1 fruit fly cellular context compared by ENCODE assay signal in the genomic region with DNA sequence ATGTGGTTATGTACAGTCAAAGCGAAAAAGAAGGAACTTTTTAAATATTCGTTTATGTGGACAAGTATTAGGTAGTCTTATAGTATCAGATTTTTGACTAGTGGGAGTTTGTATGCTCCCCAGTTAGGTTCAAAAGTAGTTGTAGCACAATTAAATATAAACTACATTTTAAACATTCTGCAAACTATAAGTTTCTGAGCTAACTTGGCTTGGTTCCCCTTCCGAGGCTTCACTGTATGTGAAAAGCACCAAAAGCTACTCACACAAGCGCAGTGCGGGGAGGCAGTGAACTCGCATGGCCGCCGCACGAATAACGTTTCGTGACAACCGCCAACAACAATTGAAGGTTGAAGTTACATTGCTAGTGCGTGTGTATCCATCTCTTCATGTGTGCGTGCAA.
TF ChIP-seq lines count a peak whose summit lies in the region.

No protein-coding gene starts in this region.

TF ChIP-seq in whole organism, embryonic, 481 proteins besides CTCF, POLR2A, EP300 and RAD21 (continued from another document and continues in another):
- TF ChIP-seq CG15479 (GFP tag; optimal IDR thresholded peaks at IDR 0.05; lab: Kevin White, UChicago) (no peak), HLHmδ (GFP tag; optimal IDR thresholded peaks at IDR 0.05; lab: Kevin White, UChicago) (no peak), yki (optimal IDR thresholded peaks at IDR 0.05; lab: Kevin White, UChicago) (no peak), Awh (GFP tag; IDR thresholded peaks at IDR 0.05; lab: Robert Waterston, UW) (no peak), ci (GFP tag; IDR thresholded peaks at IDR 0.05; lab: Robert Waterston, UW) (peak; percentile 33; the same call in 1 of the 3 replicates), so (GFP tag; IDR thresholded peaks at IDR 0.05; lab: Robert Waterston, UW) (no peak), zf30C (GFP tag; optimal IDR thresholded peaks at IDR 0.05; lab: Kevin White, UChicago) (no peak), CG4282 (GFP tag; optimal IDR thresholded peaks at IDR 0.05; lab: Kevin White, UChicago) (no peak), wek (GFP tag; optimal IDR thresholded peaks at IDR 0.05; lab: Kevin White, UChicago) (no peak), CG15073 (GFP tag; optimal IDR thresholded peaks at IDR 0.05; lab: Kevin White, UChicago) (no peak), CG11504 (tag; optimal IDR thresholded peaks at IDR 0.05; lab: Kevin White, UChicago) (peak; percentile 58), Aef1 (GFP tag; IDR thresholded peaks at IDR 0.05; lab: Robert Waterston, UW) (peak; percentile 25; the same call in 2 of the 3 replicates), Hand (GFP tag; optimal IDR thresholded peaks at IDR 0.05; lab: Kevin White, UChicago) (no peak), sens-2 (GFP tag; IDR thresholded peaks at IDR 0.05; lab: Robert Waterston, UW) (no peak), CG13424 (tag; optimal IDR thresholded peaks at IDR 0.05; lab: Kevin White, UChicago) (peak; percentile 29), sqz (GFP tag; optimal IDR thresholded peaks at IDR 0.05; lab: Kevin White, UChicago) (no peak), hth (optimal IDR thresholded peaks at IDR 0.05; lab: Kevin White, UChicago) (no peak), CG12071 (GFP tag; optimal IDR thresholded peaks at IDR 0.05; lab: Kevin White, UChicago) (no peak), Ets65A (GFP tag; lab: Kevin White, UChicago) (peak; percentile 85), zfh1 (GFP tag; IDR thresholded peaks at IDR 0.05; lab: Robert Waterston, UW) (no peak), CG15696 (tag; optimal IDR thresholded peaks at IDR 0.05; lab: Kevin White, UChicago) (no peak), CG18599 (GFP tag; optimal IDR thresholded peaks at IDR 0.05; lab: Kevin White, UChicago) (no peak), CG7987 (GFP tag; optimal IDR thresholded peaks at IDR 0.05; lab: Kevin White, UChicago) (no peak), CG10543 (GFP tag; optimal IDR thresholded peaks at IDR 0.05; lab: Kevin White, UChicago) (no peak), usp (GFP tag; optimal IDR thresholded peaks at IDR 0.05; lab: Kevin White, UChicago) (no peak), dpn (GFP tag; optimal IDR thresholded peaks at IDR 0.05; lab: Kevin White, UChicago) (peak; percentile 13), org-1 (GFP tag; optimal IDR thresholded peaks at IDR 0.05; lab: Kevin White, UChicago) (no peak), kni (GFP tag; optimal IDR thresholded peaks at IDR 0.05; lab: Kevin White, UChicago) (no peak), CG32767 (GFP tag; IDR thresholded peaks at IDR 0.05; lab: Robert Waterston, UW) (peak; percentile 26; the same call in 1 of the 2 replicates), gt (GFP tag; IDR thresholded peaks at IDR 0.05; lab: Robert Waterston, UW) (no peak), Stat92E (GFP tag; optimal IDR thresholded peaks at IDR 0.05; lab: Kevin White, UChicago) (no peak), Spps (tag; optimal IDR thresholded peaks at IDR 0.05; lab: Kevin White, UChicago) (no peak), inv (GFP tag; IDR thresholded peaks at IDR 0.05; lab: Robert Waterston, UW; ENCODE audit: partially characterized antibody) (no peak), Rfx (GFP tag; IDR thresholded peaks at IDR 0.05; lab: Robert Waterston, UW) (peak; percentile 56), CG11398 (GFP tag; optimal IDR thresholded peaks at IDR 0.05; lab: Kevin White, UChicago) (no peak), esg (GFP tag; conservative IDR thresholded peaks at IDR 0.05; lab: Robert Waterston, UW) (peak; percentile 33), HmgZ (tag; optimal IDR thresholded peaks at IDR 0.05; lab: Kevin White, UChicago) (no peak), CG8765 (GFP tag; IDR thresholded peaks at IDR 0.05; lab: Robert Waterston, UW) (no peak), al (GFP tag; IDR thresholded peaks at IDR 0.05; lab: Robert Waterston, UW) (no peak), exex (tag; optimal IDR thresholded peaks at IDR 0.05; lab: Kevin White, UChicago) (no peak), Nf-YA (GFP tag; IDR thresholded peaks at IDR 0.05; lab: Robert Waterston, UW) (no peak), Vsx1 (GFP tag; optimal IDR thresholded peaks at IDR 0.05; lab: Kevin White, UChicago) (no peak), Taf1 (GFP tag; IDR thresholded peaks at IDR 0.05; lab: Robert Waterston, UW) (no peak), CG31388 (GFP tag; optimal IDR thresholded peaks at IDR 0.05; lab: Kevin White, UChicago) (no peak), p53 (GFP tag; optimal IDR thresholded peaks at IDR 0.05; lab: Kevin White, UChicago) (no peak), CG3995 (GFP tag; optimal IDR thresholded peaks at IDR 0.05; lab: Kevin White, UChicago) (no peak), seq (GFP tag; IDR thresholded peaks at IDR 0.05; lab: Robert Waterston, UW) (no peak), Doc3 (GFP tag; IDR thresholded peaks at IDR 0.05; lab: Robert Waterston, UW; ENCODE audit: partially characterized antibody) (no peak), jumu (GFP tag; optimal IDR thresholded peaks at IDR 0.05; lab: Kevin White, UChicago) (no peak), trh (GFP tag; optimal IDR thresholded peaks at IDR 0.05; lab: Kevin White, UChicago) (no peak), CG3407 (GFP tag; optimal IDR thresholded peaks at IDR 0.05; lab: Kevin White, UChicago) (no peak), Sin3A (optimal IDR thresholded peaks at IDR 0.05; lab: Kevin White, UChicago) (no peak), CG17829 (tag; optimal IDR thresholded peaks at IDR 0.05; lab: Kevin White, UChicago) (peak; percentile 7), gem (tag; optimal IDR thresholded peaks at IDR 0.05; lab: Kevin White, UChicago) (peak; percentile 42), CG18619 (GFP tag; optimal IDR thresholded peaks at IDR 0.05; lab: Kevin White, UChicago) (no peak), CG31365 (tag; optimal IDR thresholded peaks at IDR 0.05; lab: Kevin White, UChicago) (no peak), chif (GFP tag; optimal IDR thresholded peaks at IDR 0.05; lab: Kevin White, UChicago) (peak in 1 of 2 experiments; percentile 13), eyg (GFP tag; optimal IDR thresholded peaks at IDR 0.05; lab: Kevin White, UChicago) (no peak), gcm (GFP tag; optimal IDR thresholded peaks at IDR 0.05; lab: Kevin White, UChicago) (no peak), CG12391 (tag; optimal IDR thresholded peaks at IDR 0.05; lab: Kevin White, UChicago) (peak; percentile 5), CG14441 (GFP tag; IDR thresholded peaks at IDR 0.05; lab: Robert Waterston, UW) (peak; percentile 60; the same call in 1 of the 2 replicates), CG8388 (GFP tag; optimal IDR thresholded peaks at IDR 0.05; lab: Kevin White, UChicago) (no peak), E2f1 (GFP tag; IDR thresholded peaks at IDR 0.05; lab: Robert Waterston, UW) (peak; percentile 32; the same call in 1 of the 2 replicates), sr (GFP tag; IDR thresholded peaks at IDR 0.05; lab: Robert Waterston, UW) (0 out of 3 replicates have a peak, but pooled peaks have one; percentile 24), CG13894 (tag; optimal IDR thresholded peaks at IDR 0.05; lab: Kevin White, UChicago) (no peak), CrebB (tag; optimal IDR thresholded peaks at IDR 0.05; lab: Kevin White, UChicago) (no peak), CG3281 (GFP tag; optimal IDR thresholded peaks at IDR 0.05; lab: Kevin White, UChicago) (no peak), Ravus (GFP tag; IDR thresholded peaks at IDR 0.05; lab: Robert Waterston, UW) (no peak), CG11695 (GFP tag; IDR thresholded peaks at IDR 0.05; lab: Robert Waterston, UW) (peak; percentile 56; the same call in 1 of the 3 replicates), CG12104 (GFP tag; optimal IDR thresholded peaks at IDR 0.05; lab: Kevin White, UChicago) (no peak), CG12769 (tag; optimal IDR thresholded peaks at IDR 0.05; lab: Kevin White, UChicago) (no peak), CG16779 (GFP tag; IDR thresholded peaks at IDR 0.05; lab: Robert Waterston, UW) (no peak), CG6765 (GFP tag; optimal IDR thresholded peaks at IDR 0.05; lab: Kevin White, UChicago) (no peak), CG2889 (GFP tag; IDR thresholded peaks at IDR 0.05; lab: Robert Waterston, UW) (no peak), CHES-1-like (GFP tag; optimal IDR thresholded peaks at IDR 0.05; lab: Kevin White, UChicago) (no peak), hbn (GFP tag; IDR thresholded peaks at IDR 0.05; lab: Robert Waterston, UW; ENCODE audit: partially characterized antibody) (no peak), CG10565 (GFP tag; optimal IDR thresholded peaks at IDR 0.05; lab: Kevin White, UChicago) (no peak), shn (GFP tag; optimal IDR thresholded peaks at IDR 0.05; lab: Kevin White, UChicago) (no peak), ap (GFP tag; IDR thresholded peaks at IDR 0.05; lab: Robert Waterston, UW) (0 out of 2 replicates have a peak, but pooled peaks have one; percentile 19), ase (GFP tag; IDR thresholded peaks at IDR 0.05; lab: Robert Waterston, UW) (peak; percentile 30; the same call in 1 of the 3 replicates), run (tag; optimal IDR thresholded peaks at IDR 0.05; lab: Kevin White, UChicago) (no peak), Camta (GFP tag; optimal IDR thresholded peaks at IDR 0.05; lab: Kevin White, UChicago) (no peak), nerfin-2 (GFP tag; IDR thresholded peaks at IDR 0.05; lab: Robert Waterston, UW; ENCODE audit: partially characterized antibody) (no peak), tin (GFP tag; optimal IDR thresholded peaks at IDR 0.05; lab: Kevin White, UChicago) (peak; percentile 6), CG9817 (tag; optimal IDR thresholded peaks at IDR 0.05; lab: Kevin White, UChicago) (no peak), Dll (GFP tag; IDR thresholded peaks at IDR 0.05; lab: Robert Waterston, UW; ENCODE audit: partially characterized antibody) (no peak), fd64A (GFP tag; optimal IDR thresholded peaks at IDR 0.05; lab: Kevin White, UChicago) (no peak), CG13287 (GFP tag; IDR thresholded peaks at IDR 0.05; lab: Robert Waterston, UW; ENCODE audit: partially characterized antibody) (no peak), da (GFP tag; optimal IDR thresholded peaks at IDR 0.05; lab: Kevin White, UChicago) (no peak), Oli (tag; optimal IDR thresholded peaks at IDR 0.05; lab: Kevin White, UChicago) (peak; percentile 25), knrl (GFP tag; IDR thresholded peaks at IDR 0.05; lab: Robert Waterston, UW; ENCODE audit: partially characterized antibody) (no peak), CG4404 (GFP tag; IDR thresholded peaks at IDR 0.05; lab: Robert Waterston, UW) (no peak), CG4707 (GFP tag; optimal IDR thresholded peaks at IDR 0.05; lab: Kevin White, UChicago) (no peak), odd (GFP tag; optimal IDR thresholded peaks at IDR 0.05; lab: Kevin White, UChicago) (no peak), oc (tag; optimal IDR thresholded peaks at IDR 0.05; lab: Kevin White, UChicago) (no peak), TFAM (GFP tag; optimal IDR thresholded peaks at IDR 0.05; lab: Kevin White, UChicago) (no peak), vfl (GFP tag; optimal IDR thresholded peaks at IDR 0.05; lab: Kevin White, UChicago) (no peak), dm (GFP tag; optimal IDR thresholded peaks at IDR 0.05; lab: Kevin White, UChicago) (no peak), CG3163 (GFP tag; optimal IDR thresholded peaks at IDR 0.05; lab: Kevin White, UChicago) (no peak), wor (GFP tag; IDR thresholded peaks at IDR 0.05; lab: Robert Waterston, UW) (0 out of 2 replicates have a peak, but pooled peaks have one; percentile 18), HLH54F (GFP tag; optimal IDR thresholded peaks at IDR 0.05; lab: Kevin White, UChicago) (no peak), CG17361 (GFP tag; IDR thresholded peaks at IDR 0.05; lab: Robert Waterston, UW) (0 out of 3 replicates have a peak, but pooled peaks have one; percentile 35), CG34422 (GFP tag; IDR thresholded peaks at IDR 0.05; lab: Robert Waterston, UW) (0 out of 3 replicates have a peak, but pooled peaks have one; percentile 56), pzg (GFP tag; optimal IDR thresholded peaks at IDR 0.05; lab: Kevin White, UChicago) (no peak), NK7.1 (GFP tag; optimal IDR thresholded peaks at IDR 0.05; lab: Kevin White, UChicago) (no peak), fu2 (GFP tag; optimal IDR thresholded peaks at IDR 0.05; lab: Kevin White, UChicago) (no peak), fd3F (GFP tag; optimal IDR thresholded peaks at IDR 0.05; lab: Kevin White, UChicago) (no peak), Hey (tag; optimal IDR thresholded peaks at IDR 0.05; lab: Kevin White, UChicago) (no peak), CG2712 (tag; optimal IDR thresholded peaks at IDR 0.05; lab: Kevin White, UChicago) (peak; percentile 5), ken (GFP tag; IDR thresholded peaks at IDR 0.05; lab: Robert Waterston, UW) (no peak), CG1647 (GFP tag; optimal IDR thresholded peaks at IDR 0.05; lab: Kevin White, UChicago) (no peak), Neu2 (GFP tag; optimal IDR thresholded peaks at IDR 0.05; lab: Kevin White, UChicago; ENCODE audit: borderline replicate concordance) (no peak), CG12942 (GFP tag; optimal IDR thresholded peaks at IDR 0.05; lab: Kevin White, UChicago) (no peak), cad (GFP tag; optimal IDR thresholded peaks at IDR 0.05; lab: Kevin White, UChicago) (no peak), CG14710 (tag; optimal IDR thresholded peaks at IDR 0.05; lab: Kevin White, UChicago) (no peak), Myb (GFP tag; optimal IDR thresholded peaks at IDR 0.05; lab: Kevin White, UChicago) (no peak), CG5180 (GFP tag; optimal IDR thresholded peaks at IDR 0.05; lab: Kevin White, UChicago) (no peak), CG17359 (tag; optimal IDR thresholded peaks at IDR 0.05; lab: Kevin White, UChicago) (peak; percentile 13), ro (GFP tag; IDR thresholded peaks at IDR 0.05; lab: Robert Waterston, UW) (no peak), CG32532 (GFP tag; IDR thresholded peaks at IDR 0.05; lab: Robert Waterston, UW) (no peak), CG33213 (GFP tag; optimal IDR thresholded peaks at IDR 0.05; lab: Kevin White, UChicago) (no peak), chn (GFP tag; optimal IDR thresholded peaks at IDR 0.05; lab: Kevin White, UChicago) (no peak), CG9727 (GFP tag; optimal IDR thresholded peaks at IDR 0.05; lab: Kevin White, UChicago) (no peak), Lim3 (GFP tag; IDR thresholded peaks at IDR 0.05; lab: Robert Waterston, UW) (no peak), GATAe (GFP tag; conservative IDR thresholded peaks at IDR 0.05; lab: Robert Waterston, UW) (no peak), Nf-YC (tag; optimal IDR thresholded peaks at IDR 0.05; lab: Kevin White, UChicago) (peak; percentile 30), CG9876 (GFP tag; optimal IDR thresholded peaks at IDR 0.05; lab: Kevin White, UChicago) (no peak), Hmr (GFP tag; optimal IDR thresholded peaks at IDR 0.05; lab: Kevin White, UChicago) (no peak), CG9932 (GFP tag; IDR thresholded peaks at IDR 0.05; lab: Robert Waterston, UW) (no peak), bsh (GFP tag; optimal IDR thresholded peaks at IDR 0.05; lab: Kevin White, UChicago) (peak in 1 of 2 experiments; percentile 0), CG14014 (GFP tag; IDR thresholded peaks at IDR 0.05; lab: Robert Waterston, UW) (no peak)
